Fruit fly (Drosophila melanogaster): Measurements from ENCODE around the gene nAChRbeta2.

nAChRbeta2 gene

dm6 chr3R:24518150-24518580 lies 3.3 kb upstream of the nAChRbeta2 start, which contains the start of gene Pp1alpha-96A (continued):
- no peak for TF ChIP-seq fd102C (GFP tag; optimal IDR thresholded peaks at IDR 0.05)
- TF ChIP-seq CG12236 (GFP tag; optimal IDR thresholded peaks at IDR 0.05) = no peak
- TF ChIP-seq h (optimal IDR thresholded peaks at IDR 0.05) = no peak
- no peak for TF ChIP-seq CG17802 (tag; optimal IDR thresholded peaks at IDR 0.05)
- no peak for TF ChIP-seq CG6854 (GFP tag; optimal IDR thresholded peaks at IDR 0.05)
- TF ChIP-seq Tbp (GFP tag; optimal IDR thresholded peaks at IDR 0.05) = no peak
- TF ChIP-seq tx (GFP tag; optimal IDR thresholded peaks at IDR 0.05) = no peak
- no peak for TF ChIP-seq CG13296 (GFP tag; optimal IDR thresholded peaks at IDR 0.05)
- no peak for TF ChIP-seq Lpt (GFP tag; optimal IDR thresholded peaks at IDR 0.05)
- TF ChIP-seq CG15269 (tag; optimal IDR thresholded peaks at IDR 0.05) = no peak
- TF ChIP-seq CG3838 (GFP tag; optimal IDR thresholded peaks at IDR 0.05) = no peak
- TF ChIP-seq CG8359 (GFP tag; optimal IDR thresholded peaks at IDR 0.05; ENCODE audit: borderline replicate concordance) = no peak
- TF ChIP-seq CG4854 (GFP tag; optimal IDR thresholded peaks at IDR 0.05) = no peak
- TF ChIP-seq CG4424 (GFP tag; optimal IDR thresholded peaks at IDR 0.05) = peak; percentile 6
- TF ChIP-seq Jarid2 (GFP tag; optimal IDR thresholded peaks at IDR 0.05) = no peak
- no peak for TF ChIP-seq pfk (GFP tag; optimal IDR thresholded peaks at IDR 0.05)
- peak in 1 of 2 experiments; percentile 59 for TF ChIP-seq crp (GFP tag; optimal IDR thresholded peaks at IDR 0.05)
- peak; percentile 93 for TF ChIP-seq Sry-δ (GFP tag; optimal IDR thresholded peaks at IDR 0.05)
- no peak for TF ChIP-seq bcd (GFP tag; optimal IDR thresholded peaks at IDR 0.05)
- TF ChIP-seq CG13287 (GFP tag; IDR thresholded peaks at IDR 0.05; ENCODE audit: partially characterized antibody) = peak; percentile 91
- peak; percentile 83 for TF ChIP-seq pzg (GFP tag; optimal IDR thresholded peaks at IDR 0.05)
- TF ChIP-seq D19A (tag; optimal IDR thresholded peaks at IDR 0.05) = no peak
- TF ChIP-seq CG2678 (tag; optimal IDR thresholded peaks at IDR 0.05) = no peak
- peak; percentile 62; the same call in 1 of the 2 replicates for TF ChIP-seq CG32767 (GFP tag; IDR thresholded peaks at IDR 0.05)
- no peak for TF ChIP-seq dimm (GFP tag; IDR thresholded peaks at IDR 0.05)
- TF ChIP-seq MTF-1 (GFP tag; optimal IDR thresholded peaks at IDR 0.05; ENCODE audit: borderline replicate concordance) = no peak
- TF ChIP-seq ATbp (GFP tag; optimal IDR thresholded peaks at IDR 0.05) = no peak
- peak; percentile 15 for TF ChIP-seq nau (GFP tag; optimal IDR thresholded peaks at IDR 0.05)
- TF ChIP-seq Side (GFP tag; optimal IDR thresholded peaks at IDR 0.05) = no peak
- peak; percentile 13 for TF ChIP-seq gcm2 (GFP tag; optimal IDR thresholded peaks at IDR 0.05)
- peak; percentile 24 for TF ChIP-seq phol (tag; optimal IDR thresholded peaks at IDR 0.05)
- TF ChIP-seq E2f2 (GFP tag; IDR thresholded peaks at IDR 0.05) = peak; percentile 85
- no peak for TF ChIP-seq CG7928 (GFP tag; optimal IDR thresholded peaks at IDR 0.05)
- TF ChIP-seq CG8089 (GFP tag; optimal IDR thresholded peaks at IDR 0.05) = no peak
- no peak for TF ChIP-seq Dbx (GFP tag; IDR thresholded peaks at IDR 0.05)
- peak; percentile 92 for TF ChIP-seq Bgb (GFP tag; IDR thresholded peaks at IDR 0.05; ENCODE audit: partially characterized antibody)
- TF ChIP-seq toy (GFP tag; IDR thresholded peaks at IDR 0.05) = no peak
- TF ChIP-seq Sry-β (GFP tag; optimal IDR thresholded peaks at IDR 0.05) = no peak
- TF ChIP-seq sug (tag; optimal IDR thresholded peaks at IDR 0.05) = no peak
- no peak for TF ChIP-seq CG17829 (tag; optimal IDR thresholded peaks at IDR 0.05)
- TF ChIP-seq CG13424 (tag; optimal IDR thresholded peaks at IDR 0.05) = no peak
- peak; percentile 66 for TF ChIP-seq Sin3A (optimal IDR thresholded peaks at IDR 0.05)
- TF ChIP-seq p53 (GFP tag; optimal IDR thresholded peaks at IDR 0.05) = no peak
- TF ChIP-seq CG9817 (tag; optimal IDR thresholded peaks at IDR 0.05) = no peak
- TF ChIP-seq CoRest (tag; optimal IDR thresholded peaks at IDR 0.05) = peak; percentile 16
- TF ChIP-seq CG11723 (GFP tag; optimal IDR thresholded peaks at IDR 0.05) = no peak
- no peak for TF ChIP-seq CG8765 (GFP tag; IDR thresholded peaks at IDR 0.05)
- no peak for TF ChIP-seq Eip74EF (GFP tag; optimal IDR thresholded peaks at IDR 0.05)
- TF ChIP-seq Drgx (GFP tag; IDR thresholded peaks at IDR 0.05) = no peak
- TF ChIP-seq CG7271 (tag; optimal IDR thresholded peaks at IDR 0.05) = no peak
- peak; percentile 38 for TF ChIP-seq CG10267 (tag; optimal IDR thresholded peaks at IDR 0.05)
